Worm (Caenorhabditis elegans) whole organism, young adult: ENCODE measurements around the gene chc-1.

Experiments
- B0019.2 ChIP-seq: fragments of 200-800 bp; sonication (Bioruptor generic); conservative IDR thresholded peaks from 2 replicates; pipeline ENCODE4 v1.3.6; 2022; ENCODE audit warnings: missing genetic modification reagents, missing genetic modification characterization, missing compliant biosample characterization
- C06A6.2 ChIP-seq: fragments of 200-800 bp; sonication (Bioruptor generic); conservative IDR thresholded peaks from 2 replicates; pipeline ENCODE4 v1.3.6; 2022; ENCODE audit warnings: missing genetic modification characterization, missing compliant biosample characterization
- F22D6.2 ChIP-seq: sonication (generic microtip); optimal IDR thresholded peaks from 2 replicates; lab custom pipeline; 2016; ENCODE audit warnings: mild to moderate bottlenecking, missing genetic modification characterization, missing compliant biosample characterization
- F33H1.4 ChIP-seq: fragments of 200-800 bp; sonication (Bioruptor generic); IDR thresholded peaks from 2 replicates; pipeline ENCODE4 v1.3.6; 2022; ENCODE audit warnings: missing genetic modification reagents, missing genetic modification characterization, missing compliant biosample characterization
- F37B4.10 ChIP-seq: fragments of 200-800 bp; sonication (Bioruptor generic); IDR thresholded peaks from 2 replicates; pipeline ENCODE4 v1.3.6; 2022; ENCODE audit warnings: missing genetic modification characterization, missing compliant biosample characterization
- F49E8.2 ChIP-seq: sonication (generic microtip); optimal IDR thresholded peaks from 3 replicates; lab custom pipeline; 2017; ENCODE audit warnings: missing genetic modification characterization, mild to moderate bottlenecking, missing compliant biosample characterization, antibody characterized with exemption, moderate library complexity; ENCODE audit not compliant: insufficient read depth
- F52B5.7 ChIP-seq: sonication (generic microtip); optimal IDR thresholded peaks from 2 replicates; lab custom pipeline; 2016; ENCODE audit warnings: mild to moderate bottlenecking, missing genetic modification characterization, missing compliant biosample characterization
- K11D2.4 ChIP-seq: fragments of 200-800 bp; sonication (Bioruptor generic); IDR thresholded peaks from 2 replicates; pipeline ENCODE4 v1.3.6; 2022; ENCODE audit warnings: missing genetic modification reagents, missing genetic modification characterization, missing compliant biosample characterization
- T26A5.8 ChIP-seq: sonication (generic microtip); optimal IDR thresholded peaks from 2 replicates; lab custom pipeline; 2016; ENCODE audit warnings: missing genetic modification characterization, missing compliant biosample characterization
- Y53F4B.3 ChIP-seq: fragments of 200-800 bp; sonication (Bioruptor generic); IDR thresholded peaks from 2 replicates; pipeline ENCODE4 v1.3.6; 2022; ENCODE audit warnings: missing genetic modification reagents, missing genetic modification characterization, missing compliant biosample characterization
- Y67H2A.10 ChIP-seq: fragments of 200-800 bp; sonication (Bioruptor generic); conservative IDR thresholded peaks from 2 replicates; pipeline ENCODE4 v1.3.6; 2022; ENCODE audit warnings: missing genetic modification reagents, missing genetic modification characterization, missing compliant biosample characterization
- Y79H2A.3 ChIP-seq: fragments of 200-800 bp; sonication (Bioruptor generic); conservative IDR thresholded peaks from 2 replicates; pipeline ENCODE4 v1.3.6; 2022; ENCODE audit warnings: missing genetic modification reagents, missing genetic modification characterization, missing compliant biosample characterization
- attf-5 ChIP-seq: fragments of 200-800 bp; sonication (Bioruptor generic); optimal IDR thresholded peaks from 2 replicates; lab custom pipeline; 2018; ENCODE audit warnings: mild to moderate bottlenecking, missing genetic modification characterization, missing compliant biosample characterization
- attf-6 ChIP-seq: fragments of 200-800 bp; sonication (Bioruptor generic); IDR thresholded peaks from 2 replicates; pipeline ENCODE4 v1.3.6; 2022; ENCODE audit warnings: missing genetic modification reagents, missing genetic modification characterization, missing compliant biosample characterization
- ccch-3 ChIP-seq: fragments of 200-800 bp; sonication (Bioruptor generic); optimal IDR thresholded peaks from 2 replicates; lab custom pipeline; 2018; ENCODE audit warnings: mild to moderate bottlenecking, missing genetic modification characterization, missing compliant biosample characterization
- cebp-1 ChIP-seq, 2 experiments: fragments of 200-800 bp in 1 of 2; sonication (Bioruptor generic) in 1 of 2; sonication (generic microtip) in 1 of 2; IDR thresholded peaks in 1 of 2; optimal IDR thresholded peaks in 1 of 2; 2 replicates each; pipeline versions ENCODE4 v1.3.6 to Lab custom; 2017 to 2022; ENCODE audit warnings: missing compliant biosample characterization in 2 of 2, missing genetic modification characterization in 2 of 2, mild to moderate bottlenecking in 1 of 2, missing genetic modification reagents in 1 of 2, moderate library complexity in 1 of 2
- ceh-58 ChIP-seq: fragments of 200-800 bp; sonication (Bioruptor generic); IDR thresholded peaks from 2 replicates; pipeline ENCODE4 v1.3.6; 2022; ENCODE audit warnings: missing genetic modification characterization, missing compliant biosample characterization
- efl-1 ChIP-seq: fragments of 150-350 bp; optimal IDR thresholded peaks from 2 replicates; lab custom pipeline; 2014; ENCODE audit warnings: missing biosample characterization, missing genetic modification reagents, missing genetic modification characterization
- egl-18 ChIP-seq: fragments of 200-800 bp; sonication (Bioruptor generic); IDR thresholded peaks from 2 replicates; pipeline ENCODE4 v1.3.6; 2022; ENCODE audit warnings: missing genetic modification reagents, missing genetic modification characterization, missing compliant biosample characterization
- egl-44 ChIP-seq: fragments of 200-800 bp; sonication (Bioruptor generic); IDR thresholded peaks from 2 replicates; pipeline ENCODE4 v1.3.6; 2022; ENCODE audit warnings: missing genetic modification reagents, missing genetic modification characterization, missing compliant biosample characterization
- ets-4 ChIP-seq: fragments of 200-800 bp; sonication (Bioruptor generic); optimal IDR thresholded peaks from 2 replicates; lab custom pipeline; 2018; ENCODE audit warnings: mild to moderate bottlenecking, missing genetic modification characterization, missing compliant biosample characterization
- gei-17 ChIP-seq: fragments of 200-800 bp; sonication (Bioruptor generic); optimal IDR thresholded peaks from 2 replicates; lab custom pipeline; 2018; ENCODE audit warnings: mild to moderate bottlenecking, missing genetic modification characterization, missing compliant biosample characterization
- him-1 ChIP-seq: sonication (generic microtip); optimal IDR thresholded peaks from 2 replicates; lab custom pipeline; 2016; ENCODE audit warnings: missing genotype, missing genetic modification reagents, missing genetic modification characterization, missing compliant biosample characterization
- hlh-26 ChIP-seq: fragments of 200-800 bp; sonication (Bioruptor generic); conservative IDR thresholded peaks from 2 replicates; pipeline ENCODE4 v1.3.6; 2022; ENCODE audit warnings: missing genetic modification reagents, missing genetic modification characterization, missing compliant biosample characterization
- hmg-1.2 ChIP-seq: fragments of 200-800 bp; sonication (Bioruptor generic); IDR thresholded peaks from 2 replicates; pipeline ENCODE4 v1.3.6; 2022; ENCODE audit warnings: missing genetic modification reagents, missing genetic modification characterization, missing compliant biosample characterization
- let-526 ChIP-seq: fragments of 200-800 bp; sonication (Bioruptor generic); IDR thresholded peaks from 2 replicates; pipeline ENCODE4 v1.3.6; 2022; ENCODE audit warnings: missing genetic modification reagents, missing genetic modification characterization, missing compliant biosample characterization
- let-607 ChIP-seq, 2 experiments: fragments of 200-800 bp in 1 of 2; sonication (Bioruptor generic) in 1 of 2; sonication (generic microtip) in 1 of 2; optimal IDR thresholded peaks; 2 replicates each; lab custom pipeline; 2016 to 2018; ENCODE audit warnings: mild to moderate bottlenecking in 2 of 2, missing compliant biosample characterization in 2 of 2, missing genetic modification characterization in 2 of 2, moderate library complexity in 2 of 2, missing genotype in 1 of 2
- lin-54 ChIP-seq: fragments of 200-800 bp; sonication (Bioruptor generic); optimal IDR thresholded peaks from 2 replicates; lab custom pipeline; 2018; ENCODE audit warnings: mild to moderate bottlenecking, missing genetic modification characterization, missing compliant biosample characterization
- lir-1 ChIP-seq: fragments of 200-800 bp; sonication (Bioruptor generic); conservative IDR thresholded peaks from 2 replicates; pipeline ENCODE4 v1.3.6; 2022; ENCODE audit warnings: missing genetic modification reagents, missing genetic modification characterization, missing compliant biosample characterization
- lsl-1 ChIP-seq: fragments of 200-800 bp; sonication (Bioruptor generic); optimal IDR thresholded peaks from 2 replicates; lab custom pipeline; 2018; ENCODE audit warnings: mild to moderate bottlenecking, missing genetic modification characterization, moderate library complexity, missing compliant biosample characterization
- lsy-27 ChIP-seq: sonication (generic microtip); optimal IDR thresholded peaks from 2 replicates; lab custom pipeline; 2017; ENCODE audit warnings: missing genetic modification characterization, mild to moderate bottlenecking, missing compliant biosample characterization, antibody characterized with exemption, missing genotype, borderline replicate concordance; ENCODE audit not compliant: insufficient read depth
- mes-4 ChIP-seq: sonication (generic microtip); optimal IDR thresholded peaks from 2 replicates; lab custom pipeline; 2016; ENCODE audit warnings: missing genotype, missing genetic modification characterization, missing compliant biosample characterization
- nfya-2 ChIP-seq: fragments of 200-800 bp; sonication (Bioruptor generic); IDR thresholded peaks from 2 replicates; pipeline ENCODE4 v1.3.6; 2022; ENCODE audit warnings: missing genetic modification reagents, missing genetic modification characterization, missing compliant biosample characterization
- nhr-179 ChIP-seq: sonication (generic microtip); optimal IDR thresholded peaks from 2 replicates; lab custom pipeline; 2016; ENCODE audit warnings: mild to moderate bottlenecking, missing genetic modification characterization, missing compliant biosample characterization
- nhr-90 ChIP-seq: sonication (generic microtip); optimal IDR thresholded peaks from 2 replicates; lab custom pipeline; 2016; ENCODE audit warnings: missing genotype, mild to moderate bottlenecking, missing genetic modification characterization, missing compliant biosample characterization
- pha-4 ChIP-seq: fragments of 150-350 bp; sonication (generic microtip); optimal IDR thresholded peaks from 2 replicates; lab custom pipeline; 2014; ENCODE audit warnings: missing biosample characterization, missing genetic modification reagents, missing genetic modification characterization
- rec-8 ChIP-seq, 2 experiments: sonication (generic microtip); optimal IDR thresholded peaks; 2 replicates each; lab custom pipeline; 2016; ENCODE audit warnings: mild to moderate bottlenecking in 2 of 2, missing genetic modification characterization in 2 of 2, missing genetic modification reagents in 2 of 2, missing genotype in 2 of 2, missing biosample characterization in 1 of 2, missing compliant biosample characterization in 1 of 2, moderate library complexity in 1 of 2
- repo-1 ChIP-seq: sonication (generic microtip); optimal IDR thresholded peaks from 2 replicates; lab custom pipeline; 2017; ENCODE audit warnings: mild to moderate bottlenecking, missing genetic modification characterization, missing compliant biosample characterization
- rpc-1 ChIP-seq, 2 experiments: fragments of 150-350 bp in 1 of 2; sonication (generic microtip) in 1 of 2; optimal IDR thresholded peaks; 2 replicates each; lab custom pipeline; 2014 to 2018; ENCODE audit warnings: missing biosample characterization in 1 of 2, missing genetic modification characterization in 1 of 2, missing genetic modification reagents in 1 of 2, missing genotype in 1 of 2
- sea-2 ChIP-seq: fragments of 200-800 bp; sonication (Bioruptor generic); IDR thresholded peaks from 2 replicates; pipeline ENCODE4 v1.3.6; 2022; ENCODE audit warnings: missing genetic modification characterization, missing compliant biosample characterization
- snpc-1.1 ChIP-seq: sonication (generic microtip); optimal IDR thresholded peaks from 2 replicates; lab custom pipeline; 2017; ENCODE audit warnings: missing genetic modification characterization, mild to moderate bottlenecking, missing compliant biosample characterization, antibody characterized with exemption, moderate library complexity, missing genotype, missing genetic modification reagents; ENCODE audit not compliant: insufficient read depth
- snpc-4 ChIP-seq, 5 experiments: fragments of 150-350 bp in 1 of 5; sonication (generic microtip) in 4 of 5; optimal IDR thresholded peaks; 2 replicates each; lab custom pipeline; 2014 to 2018; ENCODE audit warnings: missing genetic modification characterization in 5 of 5, missing biosample characterization in 3 of 5, antibody characterized with exemption in 2 of 5, mild to moderate bottlenecking in 2 of 5, missing compliant biosample characterization in 2 of 5, missing genotype in 2 of 5, moderate library complexity in 2 of 5, missing genetic modification reagents in 1 of 5
- sptf-2 ChIP-seq: fragments of 200-800 bp; sonication (Bioruptor generic); optimal IDR thresholded peaks from 2 replicates; lab custom pipeline; 2018; ENCODE audit warnings: mild to moderate bottlenecking, missing genetic modification characterization, missing compliant biosample characterization
- zim-3 ChIP-seq: sonication (generic microtip); optimal IDR thresholded peaks from 2 replicates; lab custom pipeline; 2017; ENCODE audit warnings: mild to moderate bottlenecking, missing genetic modification characterization, moderate library complexity, missing compliant biosample characterization
- ztf-22 ChIP-seq: fragments of 200-800 bp; sonication (Bioruptor generic); optimal IDR thresholded peaks from 2 replicates; lab custom pipeline; 2018; ENCODE audit warnings: mild to moderate bottlenecking, missing genetic modification characterization, moderate library complexity, missing compliant biosample characterization
- ztf-26 ChIP-seq: sonication (generic microtip); optimal IDR thresholded peaks from 2 replicates; lab custom pipeline; 2017; ENCODE audit warnings: missing genetic modification characterization, missing compliant biosample characterization
- ztf-28 ChIP-seq: fragments of 200-800 bp; sonication (Bioruptor generic); IDR thresholded peaks from 2 replicates; pipeline ENCODE4 v1.3.6; 2022; ENCODE audit warnings: missing genetic modification reagents, missing genetic modification characterization, missing compliant biosample characterization

chc-1 gene

ce11 chrIII:10218587-10218986 is 15.0 kb downstream of the chc-1 start, which contains the start of the genes rde-4 and cox-14:
Gene rde-4 (minus strand): TSS chrIII:10218646.
Gene cox-14 (plus strand): TSS chrIII:10218942.
- TF ChIP-seq attf-6 (GFP tag; lab: Robert Waterston, UW) (no peak), ztf-28 (GFP tag; lab: Robert Waterston, UW) (no peak), let-607 (tag; optimal IDR thresholded peaks at IDR 0.05; lab: Kevin White, UChicago) (peak in 1 of 2 experiments; percentile 50), nhr-90 (tag; lab: Kevin White, UChicago) (no peak), sptf-2 (GFP tag; lab: Kevin White, UChicago) (no peak), ztf-22 (no peak), F37B4.10 (GFP tag; lab: Robert Waterston, UW) (no peak), hlh-26 (GFP tag; lab: Robert Waterston, UW) (no peak), B0019.2 (no peak), rpc-1 (optimal IDR thresholded peaks at IDR 0.05; lab: Kevin White, UChicago) (no peak), rpc-1 (tag; optimal IDR thresholded peaks at IDR 0.05; lab: Kevin White, UChicago) (no peak), rec-8 (tag; optimal IDR thresholded peaks at IDR 0.05; lab: Kevin White, UChicago) (no peak), F22D6.2 (tag; lab: Kevin White, UChicago) (no peak), lsl-1 (peak; percentile 88), lir-1 (no peak), ceh-58 (no peak), sea-2 (no peak), F33H1.4 (GFP tag; lab: Robert Waterston, UW) (no peak), ets-4 (GFP tag; lab: Kevin White, UChicago) (no peak), snpc-1.1 (no peak), pha-4 (tag; lab: Kevin White, UChicago) (peak; percentile 32), ztf-26 (tag; lab: Kevin White, UChicago) (no peak), him-1 (tag; lab: Kevin White, UChicago) (no peak), hmg-1.2 (GFP tag; lab: Robert Waterston, UW) (no peak), Y67H2A.10 (GFP tag; lab: Robert Waterston, UW) (no peak), efl-1 (GFP tag; lab: Kevin White, UChicago) (peak; percentile 48), lsy-27 (tag; lab: Kevin White, UChicago) (no peak), F49E8.2 (tag; lab: Kevin White, UChicago) (no peak), C06A6.2 (GFP tag; lab: Robert Waterston, UW) (no peak), T26A5.8 (tag; lab: Kevin White, UChicago) (no peak), ccch-3 (GFP tag; lab: Kevin White, UChicago) (no peak), egl-44 (GFP tag; lab: Robert Waterston, UW) (no peak), attf-5 (GFP tag; lab: Kevin White, UChicago) (no peak), cebp-1 (GFP tag; IDR thresholded peaks at IDR 0.05; lab: Robert Waterston, UW) (no peak), cebp-1 (tag; optimal IDR thresholded peaks at IDR 0.05; lab: Kevin White, UChicago) (no peak), nfya-2 (GFP tag; lab: Robert Waterston, UW) (no peak), zim-3 (no peak), K11D2.4 (no peak), lin-54 (GFP tag; lab: Kevin White, UChicago) (peak; percentile 62), F52B5.7 (tag; lab: Kevin White, UChicago) (no peak), snpc-4 (GFP tag; optimal IDR thresholded peaks at IDR 0.05; lab: Kevin White, UChicago) (peak; percentile 29), snpc-4 (tag; optimal IDR thresholded peaks at IDR 0.05; lab: Kevin White, UChicago) (peak in 1 of 4 experiments; percentile 9), Y53F4B.3 (no peak), gei-17 (GFP tag; lab: Kevin White, UChicago) (no peak), repo-1 (no peak), nhr-179 (tag; lab: Kevin White, UChicago) (no peak), egl-18 (GFP tag; lab: Robert Waterston, UW) (no peak), let-526 (GFP tag; lab: Robert Waterston, UW) (no peak), mes-4 (tag; lab: Kevin White, UChicago) (no peak), Y79H2A.3 (GFP tag; lab: Robert Waterston, UW) (no peak)
